Worm (Caenorhabditis elegans): Measurements from ENCODE around the gene srd-12.

srd-12 gene

ce11 chrIV:5630156-5630555 lies at the start of gene srd-12:
Gene srd-12, minus strand, starts transcription at chrIV:5630256.
- TF ChIP-seq C38D4.7 (GFP tag; optimal IDR thresholded peaks at IDR 0.05), result no peak

ce11 chrIV:5678044-5678443 lies 48.0 kb upstream of the srd-12 start, which contains the start of gene C55C3.4:
Gene C55C3.4, minus strand, starts transcription at chrIV:5678144.
- no peak for TF ChIP-seq pqm-1 (tag; optimal IDR thresholded peaks at IDR 0.05)
- no peak for TF ChIP-seq fkh-6 (tag; optimal IDR thresholded peaks at IDR 0.05)
- no peak for TF ChIP-seq fkh-10 (GFP tag; optimal IDR thresholded peaks at IDR 0.05)
- TF ChIP-seq ceh-31 (tag; optimal IDR thresholded peaks at IDR 0.05), result no peak
- no peak for TF ChIP-seq che-1 (tag; optimal IDR thresholded peaks at IDR 0.05)

ce11 chrIV:5674435-5674834 lies 44.4 kb upstream of the srd-12 start, which contains the start of gene srd-5:
Gene srd-5, minus strand, starts transcription at chrIV:5674535.
- TF ChIP-seq K09A11.1 (tag; optimal IDR thresholded peaks at IDR 0.05; ENCODE audit: insufficient read depth) (no peak), ceh-18 (tag; optimal IDR thresholded peaks at IDR 0.05) (no peak), tbx-2 (tag; optimal IDR thresholded peaks at IDR 0.05) (no peak), hlh-30 (tag; optimal IDR thresholded peaks at IDR 0.05; ENCODE audit: insufficient read depth) (no peak), npax-4 (tag; optimal IDR thresholded peaks at IDR 0.05) (no peak), ztf-16 (tag; optimal IDR thresholded peaks at IDR 0.05) (no peak), hlh-13 (GFP tag; optimal IDR thresholded peaks at IDR 0.05) (no peak), ceh-30 (tag; optimal IDR thresholded peaks at IDR 0.05) (no peak), nhr-232 (tag; optimal IDR thresholded peaks at IDR 0.05) (no peak), ceh-19 (GFP tag; optimal IDR thresholded peaks at IDR 0.05) (no peak), ceh-2 (tag; optimal IDR thresholded peaks at IDR 0.05) (no peak), gmeb-2 (tag; optimal IDR thresholded peaks at IDR 0.05) (no peak), unc-3 (GFP tag; conservative IDR thresholded peaks at IDR 0.05) (no peak), unc-3 (tag; optimal IDR thresholded peaks at IDR 0.05) (no peak), pha-2 (tag; optimal IDR thresholded peaks at IDR 0.05) (no peak), lin-11 (tag; optimal IDR thresholded peaks at IDR 0.05) (no peak), C38D4.7 (GFP tag; optimal IDR thresholded peaks at IDR 0.05) (no peak), nfya-1 (tag; optimal IDR thresholded peaks at IDR 0.05) (no peak), pros-1 (tag; optimal IDR thresholded peaks at IDR 0.05) (no peak), rnt-1 (tag; optimal IDR thresholded peaks at IDR 0.05) (no peak)

- no peak for TF ChIP-seq tbx-7 (tag; optimal IDR thresholded peaks at IDR 0.05)
Measured at ce11 chrIV:5671325-5671724, 41.3 kb upstream of the srd-12 start.

- no peak for TF ChIP-seq C38D4.7 (GFP tag; optimal IDR thresholded peaks at IDR 0.05)
Measured at ce11 chrIV:5669459-5669858, 39.4 kb upstream of the srd-12 start, which contains the start of gene T19E7.6. Gene T19E7.6, minus strand, starts transcription at chrIV:5669503.

ce11 chrIV:5667191-5667590 lies 37.1 kb upstream of the srd-12 start:
- no peak for TF ChIP-seq sox-2 (GFP tag; IDR thresholded peaks at IDR 0.05)
- no peak for TF ChIP-seq pat-9 (tag; optimal IDR thresholded peaks at IDR 0.05)
- TF ChIP-seq sdc-2 (tag; optimal IDR thresholded peaks at IDR 0.05), result no peak
- no peak for TF ChIP-seq hlh-8 (tag; optimal IDR thresholded peaks at IDR 0.05)
- peak; percentile 2 for TF ChIP-seq ceh-18 (tag; optimal IDR thresholded peaks at IDR 0.05)
- TF ChIP-seq ceh-34 (tag; optimal IDR thresholded peaks at IDR 0.05), result no peak
